Worm (Caenorhabditis elegans): ENCODE data around the gene mrps-22.

mrps-22 gene

DNA sequence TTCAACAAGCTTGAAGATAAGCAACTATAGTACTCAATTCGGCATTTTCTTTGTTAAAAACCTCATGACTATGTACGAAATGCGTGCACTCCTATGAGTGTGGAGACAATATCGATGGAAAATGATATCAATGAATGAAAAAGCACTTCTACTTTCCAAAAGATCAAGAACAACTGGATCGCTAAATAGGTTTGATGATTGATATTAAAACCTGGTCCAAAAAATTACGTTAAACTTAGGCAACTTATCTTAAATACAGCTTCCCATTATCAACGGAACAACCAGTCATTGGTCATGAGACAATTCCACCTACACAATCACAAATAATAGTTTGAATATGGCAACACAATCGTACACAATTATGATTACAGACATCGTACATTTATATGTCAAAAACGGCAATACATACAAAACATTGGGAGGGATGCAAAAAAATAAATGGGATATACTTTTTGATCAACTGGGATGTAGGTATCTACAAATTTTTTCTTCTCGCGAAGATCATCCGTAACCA, 22.7 kb upstream of the mrps-22 start (continued):
- peak; percentile 1 for TF ChIP-seq ama-1 (optimal IDR thresholded peaks at IDR 0.05)
- no peak for TF ChIP-seq ztf-7 (tag; optimal IDR thresholded peaks at IDR 0.05)
- TF ChIP-seq zip-11 (GFP tag; IDR thresholded peaks at IDR 0.05): no peak
- no peak for TF ChIP-seq zag-1 (tag; optimal IDR thresholded peaks at IDR 0.05)
- TF ChIP-seq daf-16 (GFP tag; optimal IDR thresholded peaks at IDR 0.05): peak in 1 of 2 experiments; percentile 16
- TF ChIP-seq daf-16 (tag; optimal IDR thresholded peaks at IDR 0.05): peak; percentile 75
- TF ChIP-seq zfp-2 (tag; optimal IDR thresholded peaks at IDR 0.05): no peak
- TF ChIP-seq ceh-82 (tag; optimal IDR thresholded peaks at IDR 0.05): no peak
- no peak for TF ChIP-seq ZK546.5 (tag; optimal IDR thresholded peaks at IDR 0.05)
- no peak for TF ChIP-seq cey-2 (tag; optimal IDR thresholded peaks at IDR 0.05; ENCODE audit: borderline replicate concordance, insufficient read depth)
- no peak for TF ChIP-seq nhr-10 (tag; optimal IDR thresholded peaks at IDR 0.05)
- peak; percentile 25 for TF ChIP-seq gei-8 (GFP tag; optimal IDR thresholded peaks at IDR 0.05)
- no peak for TF ChIP-seq lin-1 (GFP tag; IDR thresholded peaks at IDR 0.05)
- TF ChIP-seq hlh-30 (tag; optimal IDR thresholded peaks at IDR 0.05; ENCODE audit: insufficient read depth): no peak
- no peak for TF ChIP-seq hlh-11 (tag; optimal IDR thresholded peaks at IDR 0.05)
- TF ChIP-seq arid-1 (GFP tag; conservative IDR thresholded peaks at IDR 0.05): no peak; the same call in 1 of the 2 replicates
- no peak for TF ChIP-seq ces-1 (GFP tag; optimal IDR thresholded peaks at IDR 0.05)
- TF ChIP-seq tag-97 (GFP tag; IDR thresholded peaks at IDR 0.05): no peak
- no peak for TF ChIP-seq spr-1 (tag; optimal IDR thresholded peaks at IDR 0.05)
- TF ChIP-seq aha-1 (tag): no peak
- no peak for TF ChIP-seq egl-43 (GFP tag; IDR thresholded peaks at IDR 0.05)
- no peak for TF ChIP-seq fkh-10 (GFP tag; optimal IDR thresholded peaks at IDR 0.05)
- TF ChIP-seq daf-19 (GFP tag; conservative IDR thresholded peaks at IDR 0.05): no peak
- no peak for TF ChIP-seq zfp-3 (GFP tag; conservative IDR thresholded peaks at IDR 0.05)
- TF ChIP-seq nhr-42 (GFP tag; IDR thresholded peaks at IDR 0.05): no peak
- no peak for TF ChIP-seq unc-130 (GFP tag; optimal IDR thresholded peaks at IDR 0.05)
- TF ChIP-seq hif-1 (tag; optimal IDR thresholded peaks at IDR 0.05): no peak
- 0 out of 2 replicates have a peak, but pooled peaks have one; percentile 11 for TF ChIP-seq php-3 (GFP tag; IDR thresholded peaks at IDR 0.05)
- TF ChIP-seq egl-27 (tag; optimal IDR thresholded peaks at IDR 0.05): no peak
- no peak for TF ChIP-seq set-16 (GFP tag; IDR thresholded peaks at IDR 0.05)
- TF ChIP-seq lin-13 (GFP tag; optimal IDR thresholded peaks at IDR 0.05): no peak
- TF ChIP-seq vab-7 (GFP tag; IDR thresholded peaks at IDR 0.05): no peak
- 0 out of 2 replicates have a peak, but pooled peaks have one; percentile 49 for TF ChIP-seq Y75B8A.6 (GFP tag; IDR thresholded peaks at IDR 0.05)
- TF ChIP-seq ceh-20 (GFP tag; IDR thresholded peaks at IDR 0.05): no peak
- TF ChIP-seq lin-29 (GFP tag; IDR thresholded peaks at IDR 0.05): no peak
- no peak for TF ChIP-seq nhr-25 (tag; optimal IDR thresholded peaks at IDR 0.05; ENCODE audit: borderline replicate concordance, insufficient read depth)
- TF ChIP-seq nhr-102 (tag; optimal IDR thresholded peaks at IDR 0.05): peak; percentile 45
- TF ChIP-seq F37D6.2 (tag; optimal IDR thresholded peaks at IDR 0.05): no peak
- TF ChIP-seq mxl-2 (GFP tag; conservative IDR thresholded peaks at IDR 0.05): no peak
- TF ChIP-seq sdz-12 (GFP tag; optimal IDR thresholded peaks at IDR 0.05): no peak
- peak; percentile 32 for TF ChIP-seq nhr-28 (tag; optimal IDR thresholded peaks at IDR 0.05)
- TF ChIP-seq mep-1 (tag; optimal IDR thresholded peaks at IDR 0.05): peak; percentile 51
- no peak for TF ChIP-seq tra-1 (GFP tag; IDR thresholded peaks at IDR 0.05)
- TF ChIP-seq nhr-41 (GFP tag; IDR thresholded peaks at IDR 0.05): no peak
- TF ChIP-seq lsy-2 (tag; optimal IDR thresholded peaks at IDR 0.05): peak in 1 of 2 experiments; percentile 29
- TF ChIP-seq ceh-32 (tag; optimal IDR thresholded peaks at IDR 0.05; ENCODE audit: poor library complexity): no peak
- TF ChIP-seq skn-1 (tag; optimal IDR thresholded peaks at IDR 0.05): no peak
- no peak for TF ChIP-seq daf-8 (GFP tag; IDR thresholded peaks at IDR 0.05)
- TF ChIP-seq nhr-111 (GFP tag; optimal IDR thresholded peaks at IDR 0.05): no peak

Measured in whole organism, L4 larva.